Fruit fly (Drosophila melanogaster): ENCODE results near the gene Grl62a.

DNA sequence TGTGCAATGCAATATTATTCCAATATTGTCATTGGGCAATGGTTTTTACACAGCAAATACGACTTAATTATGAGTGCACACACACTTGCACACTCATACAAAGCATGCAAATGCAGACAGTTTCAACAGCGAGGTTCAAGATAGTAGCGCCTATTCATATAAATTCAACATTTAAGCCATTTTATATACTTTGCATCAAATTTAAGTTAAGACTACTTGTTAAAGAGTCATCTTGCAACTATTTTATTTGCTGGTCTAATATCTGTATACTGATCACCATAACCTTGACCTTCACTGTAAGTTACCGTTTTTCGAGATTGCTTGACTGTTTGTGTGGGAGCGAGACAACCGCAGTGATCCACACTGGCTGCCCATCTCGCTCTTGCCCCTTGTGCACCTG lies 36.4 kb downstream of the Grl62a start:
- TF ChIP-seq h (optimal IDR thresholded peaks at IDR 0.05) = no peak
- TF ChIP-seq psq (optimal IDR thresholded peaks at IDR 0.05) = no peak
- TF ChIP-seq Myc (optimal IDR thresholded peaks at IDR 0.05) = no peak
- TF ChIP-seq insv (optimal IDR thresholded peaks at IDR 0.05) = no peak

Data from Kc167 (cell line).